Worm (Caenorhabditis elegans) whole organism, L4/young adult: ENCODE measurements around the gene vps-50.
A peak's percentile ranks its signal among the peaks of the same experiment; 100 is the strongest.

ENCODE experiments used
- W03F9.2 ChIP-seq: fragments of 150-350 bp; optimal IDR thresholded peaks from 2 replicates; lab custom pipeline; 2014; ENCODE audit warnings: missing biosample characterization, missing genetic modification characterization
- dao-5 ChIP-seq: sonication (generic microtip); optimal IDR thresholded peaks from 2 replicates; lab custom pipeline; 2016; ENCODE audit warnings: missing genotype, missing genetic modification characterization, moderate library complexity, missing compliant biosample characterization
- him-1 ChIP-seq: sonication (generic microtip); optimal IDR thresholded peaks from 2 replicates; lab custom pipeline; 2016; ENCODE audit warnings: missing genotype, missing genetic modification reagents, missing genetic modification characterization, missing compliant biosample characterization

DNA sequence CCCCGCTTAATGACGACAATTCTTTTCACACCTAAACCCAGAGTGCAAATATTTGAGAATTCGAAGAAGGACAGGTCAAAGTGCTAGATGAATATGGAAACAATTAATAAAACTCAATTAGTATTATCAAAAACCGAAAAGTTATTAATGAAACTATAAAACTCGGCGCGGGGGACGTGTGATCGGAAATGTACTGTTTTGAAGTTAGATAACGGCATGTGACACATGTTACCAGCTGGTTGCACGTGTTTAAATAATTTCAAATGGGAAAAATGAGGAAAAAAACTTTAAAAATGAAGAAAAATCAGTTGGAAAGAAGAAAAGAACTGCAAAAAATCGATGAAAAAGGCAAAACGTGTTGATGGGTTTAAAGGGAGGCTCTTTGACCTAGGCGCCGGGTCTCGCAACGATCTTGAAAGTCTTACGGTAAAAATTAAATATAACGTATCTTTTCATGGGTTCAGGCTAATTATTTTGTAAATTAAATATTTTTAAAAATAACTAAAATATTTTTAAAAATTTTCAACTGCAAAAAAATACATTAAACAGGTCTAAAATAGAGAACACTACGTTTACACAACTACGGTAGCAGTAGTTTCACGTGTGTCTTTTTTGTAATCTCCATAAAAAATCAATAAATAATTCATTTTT, 48.3 kb upstream of the vps-50 start:
- TF ChIP-seq him-1 (tag; lab: Kevin White, UChicago) (no peak), dao-5 (tag; lab: Kevin White, UChicago) (no peak), W03F9.2 (tag; lab: Kevin White, UChicago) (peak; percentile 5)
